Fruit fly (Drosophila melanogaster) whole organism, wandering third instar larva: ENCODE results near the gene CG3285.

Experiments used
- Abd-B ChIP-seq: fragments of >200 bp; optimal IDR thresholded peaks from 2 replicates; lab custom pipeline; 2017; ENCODE audit warnings: missing biosample characterization, missing genetic modification characterization
- CG32264 ChIP-seq: fragments of 200-800 bp; sonication (Bioruptor generic); optimal IDR thresholded peaks from 2 replicates; lab custom pipeline; 2016; ENCODE audit warnings: missing biosample characterization, missing genetic modification characterization
- CG9705 ChIP-seq: fragments of 200-800 bp; sonication (Bioruptor generic); optimal IDR thresholded peaks from 2 replicates; lab custom pipeline; 2018; ENCODE audit warnings: missing biosample characterization, mild to moderate bottlenecking, missing genetic modification characterization
- CrebA ChIP-seq: fragments of 200-800 bp; sonication (Bioruptor generic); optimal IDR thresholded peaks from 2 replicates; lab custom pipeline; 2016; ENCODE audit warnings: missing biosample characterization, mild to moderate bottlenecking, missing genetic modification characterization, borderline replicate concordance
- Dfd ChIP-seq: fragments of >200 bp; optimal IDR thresholded peaks from 2 replicates; lab custom pipeline; 2017; ENCODE audit warnings: missing biosample characterization, missing genetic modification characterization
- Dif ChIP-seq: fragments of 200-275, 200-300 bp; sonication (Bioruptor generic); optimal IDR thresholded peaks from 2 replicates; lab custom pipeline; 2018; ENCODE audit warnings: missing biosample characterization, missing genetic modification characterization; ENCODE audit not compliant: partially characterized antibody
- GATAd ChIP-seq: sonication (Bioruptor generic); optimal IDR thresholded peaks from 2 replicates; lab custom pipeline; 2016; ENCODE audit warnings: missing biosample characterization, missing genetic modification characterization
- HLH106 ChIP-seq: fragments of 200-800 bp; optimal IDR thresholded peaks from 3 replicates; lab custom pipeline; 2019; ENCODE audit warnings: missing biosample characterization, mild to moderate bottlenecking, missing genetic modification characterization, moderate library complexity
- Hnf4 ChIP-seq: fragments of 200-800 bp; sonication (Bioruptor generic); optimal IDR thresholded peaks from 2 replicates; lab custom pipeline; 2016; ENCODE audit warnings: missing biosample characterization, mild to moderate bottlenecking, missing genetic modification characterization
- Hr78 ChIP-seq: fragments of >200 bp; optimal IDR thresholded peaks from 2 replicates; lab custom pipeline; 2017; ENCODE audit warnings: missing biosample characterization, missing genetic modification characterization
- Hr83 ChIP-seq: fragments of 200-300 bp; sonication (Bioruptor generic); optimal IDR thresholded peaks from 2 replicates; lab custom pipeline; 2016; ENCODE audit warnings: missing biosample characterization, mild to moderate bottlenecking, missing genetic modification characterization, moderate library complexity; ENCODE audit not compliant: poor library complexity, severe bottlenecking
- Jra ChIP-seq: sonication (Bioruptor generic); optimal IDR thresholded peaks from 2 replicates; lab custom pipeline; 2016; ENCODE audit warnings: missing biosample characterization, missing genetic modification characterization
- Mio ChIP-seq: sonication (Bioruptor generic); optimal IDR thresholded peaks from 2 replicates; lab custom pipeline; 2016; ENCODE audit warnings: missing biosample characterization, missing genetic modification characterization
- Myc ChIP-seq: fragments of >200 bp; optimal IDR thresholded peaks from 2 replicates; lab custom pipeline; 2017
- N ChIP-seq: fragments of >200 bp; optimal IDR thresholded peaks from 2 replicates; lab custom pipeline; 2018; ENCODE audit warnings: missing biosample characterization, missing external identifiers, missing genetic modification characterization
- OdsH ChIP-seq: fragments of 200-800 bp; sonication (Bioruptor generic); optimal IDR thresholded peaks from 2 replicates; lab custom pipeline; 2016; ENCODE audit warnings: missing biosample characterization, mild to moderate bottlenecking, missing genetic modification characterization
- Rel ChIP-seq, 2 experiments: fragments of 200-800 bp; sonication (Bioruptor generic) in 1 of 2; optimal IDR thresholded peaks; 2 replicates in 1 of 2; 3 replicates in 1 of 2; lab custom pipeline; 2016 to 2019; ENCODE audit warnings: mild to moderate bottlenecking in 2 of 2, missing biosample characterization in 2 of 2, missing genetic modification characterization in 2 of 2, moderate library complexity in 1 of 2
- Sp1 ChIP-seq: fragments of 200-800 bp; sonication (Bioruptor generic); optimal IDR thresholded peaks from 3 replicates; lab custom pipeline; 2019; ENCODE audit warnings: missing biosample characterization, mild to moderate bottlenecking, missing genetic modification characterization, moderate library complexity
- Vsx2 ChIP-seq: fragments of 200-300, 225-300 bp; sonication (Bioruptor generic); optimal IDR thresholded peaks from 2 replicates; lab custom pipeline; 2018; ENCODE audit warnings: missing biosample characterization, missing genetic modification characterization; ENCODE audit not compliant: partially characterized antibody
- br ChIP-seq: fragments of 200-800 bp; sonication (Bioruptor generic); optimal IDR thresholded peaks from 2 replicates; lab custom pipeline; 2016; ENCODE audit warnings: missing biosample characterization, missing genetic modification characterization
- brk ChIP-seq: fragments of 200-800 bp; sonication (Bioruptor generic); optimal IDR thresholded peaks from 2 replicates; lab custom pipeline; 2016; ENCODE audit warnings: missing biosample characterization, mild to moderate bottlenecking, missing genetic modification characterization
- dl ChIP-seq, 2 experiments: fragments of 175-275, 200-275 bp in 1 of 2; fragments of 200-275 bp in 1 of 2; sonication (Bioruptor generic); optimal IDR thresholded peaks; lab custom pipeline; 2018; ENCODE audit warnings: mild to moderate bottlenecking in 2 of 2, missing biosample characterization in 2 of 2, missing genetic modification characterization in 2 of 2, moderate library complexity in 2 of 2; ENCODE audit not compliant: partially characterized antibody in 2 of 2, insufficient read depth in 1 of 2
- dmrt93B ChIP-seq: fragments of 200-800 bp; sonication (Bioruptor generic); optimal IDR thresholded peaks from 2 replicates; lab custom pipeline; 2018; ENCODE audit warnings: missing biosample characterization, mild to moderate bottlenecking, missing genetic modification characterization
- dsf ChIP-seq: sonication (Bioruptor generic); optimal IDR thresholded peaks from 2 replicates; lab custom pipeline; 2016; ENCODE audit warnings: missing biosample characterization, missing genetic modification characterization, borderline replicate concordance
- ey ChIP-seq: fragments of 200-800 bp; sonication (Bioruptor generic); optimal IDR thresholded peaks from 2 replicates; lab custom pipeline; 2016; ENCODE audit warnings: missing biosample characterization, missing genetic modification characterization
- foxo ChIP-seq, 2 experiments: fragments of 200-800 bp; sonication (Bioruptor generic); optimal IDR thresholded peaks; 2 replicates in 1 of 2; 3 replicates in 1 of 2; lab custom pipeline; 2016 to 2017; ENCODE audit warnings: missing biosample characterization in 2 of 2, missing genetic modification characterization in 2 of 2
- fru ChIP-seq: fragments of 200-800 bp; sonication (Bioruptor generic); optimal IDR thresholded peaks from 3 replicates; lab custom pipeline; 2016; ENCODE audit warnings: missing biosample characterization, mild to moderate bottlenecking, missing genetic modification characterization
- h ChIP-seq: fragments of 200-800 bp; sonication (Bioruptor generic); optimal IDR thresholded peaks from 3 replicates; lab custom pipeline; 2016; ENCODE audit warnings: missing biosample characterization, mild to moderate bottlenecking, missing genetic modification characterization
- jim ChIP-seq: fragments of 175-275, 200-325 bp; sonication (Bioruptor generic); optimal IDR thresholded peaks from 2 replicates; lab custom pipeline; 2016; ENCODE audit warnings: missing biosample characterization, mild to moderate bottlenecking, missing genetic modification characterization
- lola ChIP-seq: fragments of >200 bp; optimal IDR thresholded peaks from 2 replicates; lab custom pipeline; 2017; ENCODE audit warnings: missing biosample characterization, missing genetic modification characterization
- pan ChIP-seq: fragments of >200 bp; optimal IDR thresholded peaks from 2 replicates; lab custom pipeline; 2017
- psq ChIP-seq: fragments of 200-800 bp; sonication (Bioruptor generic); optimal IDR thresholded peaks from 3 replicates; lab custom pipeline; 2017; ENCODE audit warnings: missing biosample characterization, mild to moderate bottlenecking, missing genetic modification characterization, moderate library complexity
- rgr ChIP-seq: fragments of 200-800 bp; sonication (Bioruptor generic); optimal IDR thresholded peaks from 3 replicates; lab custom pipeline; 2016; ENCODE audit warnings: missing biosample characterization, mild to moderate bottlenecking, missing genetic modification characterization
- sage ChIP-seq: fragments of 200-800 bp; sonication (Bioruptor generic); optimal IDR thresholded peaks from 2 replicates; lab custom pipeline; 2016; ENCODE audit warnings: missing biosample characterization, mild to moderate bottlenecking, missing genetic modification characterization
- sv ChIP-seq: fragments of 200-800 bp; sonication (Bioruptor generic); optimal IDR thresholded peaks from 3 replicates; lab custom pipeline; 2016; ENCODE audit warnings: missing biosample characterization, missing genetic modification characterization
- tai ChIP-seq: sonication (Bioruptor generic); optimal IDR thresholded peaks from 2 replicates; lab custom pipeline; 2016; ENCODE audit warnings: missing biosample characterization, missing genetic modification characterization
- usp ChIP-seq: fragments of >200 bp; optimal IDR thresholded peaks from 2 replicates; lab custom pipeline; 2017; ENCODE audit warnings: missing biosample characterization, missing genetic modification characterization
- woc ChIP-seq: sonication (Bioruptor generic); optimal IDR thresholded peaks from 2 replicates; lab custom pipeline; 2016; ENCODE audit warnings: missing biosample characterization, mild to moderate bottlenecking, missing genetic modification characterization

The CG3285 gene

dm6 chr2L:3342369-3342768, 11.6 kb downstream of the CG3285 start:
- TF ChIP-seq dl (GFP tag; optimal IDR thresholded peaks at IDR 0.05; lab: Kevin White, UChicago; ENCODE audit: insufficient read depth in 1 of 2, partially characterized antibody in 2 of 2) (no peak), CrebA (GFP tag; lab: Kevin White, UChicago) (no peak)

- TF ChIP-seq Mio (GFP tag; lab: Kevin White, UChicago) (peak; percentile 34), tai (peak; percentile 79), Abd-B (GFP tag; lab: Kevin White, UChicago) (no peak), GATAd (no peak), HLH106 (peak; percentile 81), Dfd (GFP tag; lab: Kevin White, UChicago) (no peak), woc (peak; percentile 96), sage (GFP tag; lab: Kevin White, UChicago) (peak; percentile 89), Hnf4 (GFP tag; lab: Kevin White, UChicago) (peak; percentile 89), dsf (GFP tag; lab: Kevin White, UChicago) (peak; percentile 21), usp (no peak), dl (GFP tag; optimal IDR thresholded peaks at IDR 0.05; lab: Kevin White, UChicago; ENCODE audit: insufficient read depth in 1 of 2, partially characterized antibody in 2 of 2) (no peak), Jra (GFP tag; lab: Kevin White, UChicago) (peak; percentile 89), CG9705 (no peak), psq (GFP tag; lab: Kevin White, UChicago) (peak; percentile 98), jim (GFP tag; lab: Kevin White, UChicago) (no peak), pan (lab: Kevin White, UChicago) (no peak), lola (GFP tag; lab: Kevin White, UChicago) (no peak), ey (GFP tag; lab: Kevin White, UChicago) (peak; percentile 95), rgr (peak; percentile 91), br (GFP tag; lab: Kevin White, UChicago) (peak; percentile 88), Hr83 (GFP tag; lab: Kevin White, UChicago) (no peak), Hr78 (no peak), Sp1 (GFP tag; lab: Kevin White, UChicago) (peak; percentile 75), CrebA (GFP tag; lab: Kevin White, UChicago) (peak; percentile 78), Rel (GFP tag; optimal IDR thresholded peaks at IDR 0.05; lab: Kevin White, UChicago) (peak; percentile 75), Rel (tag; optimal IDR thresholded peaks at IDR 0.05; lab: Kevin White, UChicago) (peak; percentile 41), dmrt93B (GFP tag; lab: Kevin White, UChicago) (peak; percentile 68), Dif (GFP tag; lab: Kevin White, UChicago) (no peak), CG32264 (GFP tag; lab: Kevin White, UChicago) (peak; percentile 85), h (GFP tag; lab: Kevin White, UChicago) (peak; percentile 95), Myc (lab: Kevin White, UChicago) (no peak), OdsH (peak; percentile 88), fru (GFP tag; lab: Kevin White, UChicago) (peak; percentile 93), Vsx2 (GFP tag; lab: Kevin White, UChicago) (no peak), brk (GFP tag; lab: Kevin White, UChicago) (peak; percentile 85), sv (GFP tag; lab: Kevin White, UChicago) (no peak), N (GFP tag; lab: Kevin White, UChicago) (no peak), foxo (GFP tag; optimal IDR thresholded peaks at IDR 0.05; lab: Kevin White, UChicago) (peak; percentile 51 to 91)
These were observed 15.2 kb downstream of the CG3285 start for dm6 chr2L:3345763-3346482.
